Worm (Caenorhabditis elegans) whole organism, young adult: ENCODE measurements around the gene F19F10.1.

Experiments used
- efl-1 ChIP-seq: fragments of 150-350 bp; optimal IDR thresholded peaks from 2 replicates; lab custom pipeline; 2014; ENCODE audit warnings: missing biosample characterization, missing genetic modification reagents, missing genetic modification characterization
- egl-44 ChIP-seq: fragments of 200-800 bp; sonication (Bioruptor generic); IDR thresholded peaks from 2 replicates; pipeline ENCODE4 v1.3.6; 2022; ENCODE audit warnings: missing genetic modification reagents, missing genetic modification characterization, missing compliant biosample characterization
- lin-40 ChIP-seq: sonication (generic microtip); optimal IDR thresholded peaks from 2 replicates; lab custom pipeline; 2016; ENCODE audit warnings: missing genetic modification characterization, mild to moderate bottlenecking, missing compliant biosample characterization, missing genotype, missing genetic modification reagents
- mel-28 ChIP-seq: sonication (generic microtip); optimal IDR thresholded peaks from 2 replicates; lab custom pipeline; 2016; ENCODE audit warnings: borderline replicate concordance, mild to moderate bottlenecking, missing genetic modification characterization, missing compliant biosample characterization
- pha-4 ChIP-seq: fragments of 150-350 bp; sonication (generic microtip); optimal IDR thresholded peaks from 2 replicates; lab custom pipeline; 2014; ENCODE audit warnings: missing biosample characterization, missing genetic modification reagents, missing genetic modification characterization
- rpc-1 ChIP-seq, 2 experiments: fragments of 150-350 bp in 1 of 2; sonication (generic microtip) in 1 of 2; optimal IDR thresholded peaks; 2 replicates each; lab custom pipeline; 2014 to 2018; ENCODE audit warnings: missing biosample characterization in 1 of 2, missing genetic modification characterization in 1 of 2, missing genetic modification reagents in 1 of 2, missing genotype in 1 of 2
- snpc-4 ChIP-seq, 5 experiments: fragments of 150-350 bp in 1 of 5; sonication (generic microtip) in 4 of 5; optimal IDR thresholded peaks; 2 replicates each; lab custom pipeline; 2014 to 2018; ENCODE audit warnings: missing genetic modification characterization in 5 of 5, missing biosample characterization in 3 of 5, antibody characterized with exemption in 2 of 5, mild to moderate bottlenecking in 2 of 5, missing compliant biosample characterization in 2 of 5, missing genotype in 2 of 5, moderate library complexity in 2 of 5, missing genetic modification reagents in 1 of 5
- unc-130 ChIP-seq: sonication (generic microtip); optimal IDR thresholded peaks from 2 replicates; lab custom pipeline; 2016; ENCODE audit warnings: missing genetic modification reagents, missing genetic modification characterization, missing compliant biosample characterization
- zfh-2 ChIP-seq: fragments of 200-800 bp; sonication (Bioruptor generic); conservative IDR thresholded peaks from 2 replicates; pipeline ENCODE4 v1.3.6; 2022; ENCODE audit warnings: missing genetic modification reagents, missing genetic modification characterization, missing compliant biosample characterization

- no peak for TF ChIP-seq efl-1 (GFP tag; lab: Kevin White, UChicago)
- TF ChIP-seq rpc-1 (optimal IDR thresholded peaks at IDR 0.05; lab: Kevin White, UChicago) = no peak
- TF ChIP-seq rpc-1 (tag; optimal IDR thresholded peaks at IDR 0.05; lab: Kevin White, UChicago) = no peak
- TF ChIP-seq unc-130 (GFP tag; lab: Kevin White, UChicago) = no peak
- no peak for TF ChIP-seq egl-44 (GFP tag; lab: Robert Waterston, UW)
- TF ChIP-seq lin-40 (tag; lab: Kevin White, UChicago) = no peak
- TF ChIP-seq pha-4 (tag; lab: Kevin White, UChicago) = no peak
- TF ChIP-seq mel-28 = no peak
- TF ChIP-seq snpc-4 (GFP tag; optimal IDR thresholded peaks at IDR 0.05; lab: Kevin White, UChicago) = no peak
- no peak for TF ChIP-seq snpc-4 (tag; optimal IDR thresholded peaks at IDR 0.05; lab: Kevin White, UChicago)
- TF ChIP-seq zfh-2 (GFP tag; lab: Robert Waterston, UW) = no peak
These were observed 4.4 kb upstream of the F19F10.1 start, which contains the start of gene ets-7 for ce11 chrV:7558693-7559092.
